Fruit fly (Drosophila melanogaster) whole organism, embryonic: ENCODE results near the gene Acp1.
A peak's percentile ranks its signal among the peaks of the same experiment; 100 is the strongest.

ENCODE experiments used
- Antp ChIP-seq: fragments of 200-800 bp; sonication (Bioruptor generic); optimal IDR thresholded peaks from 3 replicates; lab custom pipeline; 2016; ENCODE audit warnings: missing biosample characterization, missing genetic modification characterization
- B-H2 ChIP-seq: fragments of 200-800 bp; sonication (Bioruptor generic); optimal IDR thresholded peaks from 2 replicates; lab custom pipeline; 2018; ENCODE audit warnings: missing biosample characterization, mild to moderate bottlenecking, missing genetic modification characterization
- CG11695 ChIP-seq: fragments of 200-800 bp; sonication (Bioruptor generic); IDR thresholded peaks from 3 replicates; pipeline ENCODE4 v1.3.6; 2022; ENCODE audit warnings: missing biosample characterization, missing genetic modification characterization
- CG11696 ChIP-seq: fragments of 200-800 bp; sonication (Bioruptor generic); IDR thresholded peaks from 2 replicates; pipeline ENCODE4 v1.3.6; 2022; ENCODE audit warnings: missing biosample characterization, missing genetic modification characterization
- CG12299 ChIP-seq: fragments of 200-800 bp; sonication (Bioruptor generic); optimal IDR thresholded peaks from 2 replicates; lab custom pipeline; 2018; ENCODE audit warnings: missing biosample characterization, mild to moderate bottlenecking, missing genetic modification characterization
- CG13424 ChIP-seq: fragments of 200-800 bp; sonication (Bioruptor generic); optimal IDR thresholded peaks from 2 replicates; lab custom pipeline; 2019; ENCODE audit warnings: missing biosample characterization, mild to moderate bottlenecking, missing genetic modification characterization, moderate library complexity
- CG13624 ChIP-seq: fragments of 200-800 bp; sonication (Bioruptor generic); optimal IDR thresholded peaks from 2 replicates; lab custom pipeline; 2016; ENCODE audit warnings: missing biosample characterization, missing genetic modification characterization
- CG14050 ChIP-seq: fragments of 200-800 bp; sonication (Bioruptor generic); IDR thresholded peaks from 3 replicates; pipeline ENCODE4 v1.3.6; 2022; ENCODE audit warnings: missing biosample characterization, missing genetic modification characterization
- CG16863 ChIP-seq: fragments of 200-800 bp; sonication (Bioruptor generic); optimal IDR thresholded peaks from 3 replicates; lab custom pipeline; 2016; ENCODE audit warnings: missing biosample characterization, missing genetic modification characterization
- CG18599 ChIP-seq: fragments of 200-800 bp; sonication (Bioruptor generic); optimal IDR thresholded peaks from 3 replicates; lab custom pipeline; 2017; ENCODE audit warnings: missing biosample characterization, missing genetic modification characterization, mild to moderate bottlenecking, moderate library complexity, missing genetic modification reagents
- CG2199 ChIP-seq: fragments of 200-800 bp; sonication (Bioruptor generic); IDR thresholded peaks from 3 replicates; pipeline ENCODE4 v1.3.6; 2022; ENCODE audit warnings: missing biosample characterization, missing genetic modification characterization
- CG31224 ChIP-seq: fragments of 200-800 bp; sonication (Bioruptor generic); IDR thresholded peaks from 2 replicates; pipeline ENCODE4 v1.3.6; 2022; ENCODE audit warnings: missing biosample characterization, missing genetic modification characterization
- CG31441 ChIP-seq: fragments of 200-800 bp; sonication (Bioruptor generic); IDR thresholded peaks from 2 replicates; pipeline ENCODE4 v1.3.6; 2022; ENCODE audit warnings: missing biosample characterization, missing genetic modification characterization
- CG32532 ChIP-seq: fragments of 200-800 bp; sonication (Bioruptor generic); IDR thresholded peaks from 2 replicates; pipeline ENCODE4 v1.3.6; 2022; ENCODE audit warnings: missing biosample characterization, missing genetic modification characterization
- CG34376 ChIP-seq: fragments of 200-800 bp; sonication (Bioruptor generic); optimal IDR thresholded peaks from 2 replicates; lab custom pipeline; 2018; ENCODE audit warnings: missing biosample characterization, mild to moderate bottlenecking, missing genetic modification characterization
- CG42726 ChIP-seq: fragments of 200-800 bp; sonication (Bioruptor generic); IDR thresholded peaks from 2 replicates; pipeline ENCODE4 v1.3.6; 2022; ENCODE audit warnings: missing biosample characterization, missing genetic modification characterization; ENCODE audit not compliant: partially characterized antibody
- CG4707 ChIP-seq: fragments of 200-800 bp; sonication (Bioruptor generic); optimal IDR thresholded peaks from 2 replicates; lab custom pipeline; 2018; ENCODE audit warnings: missing biosample characterization, mild to moderate bottlenecking, missing genetic modification characterization, moderate library complexity
- CG4854 ChIP-seq: fragments of 200-800 bp; sonication (Bioruptor generic); optimal IDR thresholded peaks from 2 replicates; lab custom pipeline; 2016; ENCODE audit warnings: missing biosample characterization, missing genetic modification characterization, inconsistent platforms
- CG7271 ChIP-seq: fragments of 200-800 bp; sonication (Bioruptor generic); optimal IDR thresholded peaks from 2 replicates; lab custom pipeline; 2018; ENCODE audit warnings: missing biosample characterization, mild to moderate bottlenecking, missing genetic modification characterization, moderate library complexity
- CG7987 ChIP-seq: fragments of 200-800 bp; sonication (Bioruptor generic); optimal IDR thresholded peaks from 2 replicates; lab custom pipeline; 2018; ENCODE audit warnings: missing biosample characterization, mild to moderate bottlenecking, missing genetic modification characterization, moderate library complexity
- CG8478 ChIP-seq: fragments of >200 bp; optimal IDR thresholded peaks from 2 replicates; lab custom pipeline; 2018
- CG8765 ChIP-seq: fragments of 200-800 bp; sonication (Bioruptor generic); IDR thresholded peaks from 2 replicates; pipeline ENCODE4 v1.3.6; 2022; ENCODE audit warnings: missing biosample characterization, missing genetic modification characterization
- CG9727 ChIP-seq: fragments of 200-800 bp; sonication (Bioruptor generic); optimal IDR thresholded peaks from 3 replicates; lab custom pipeline; 2017; ENCODE audit warnings: missing biosample characterization, mild to moderate bottlenecking, missing genetic modification characterization
- CG9932 ChIP-seq: fragments of 200-800 bp; sonication (Bioruptor generic); IDR thresholded peaks from 2 replicates; pipeline ENCODE4 v1.3.6; 2022; ENCODE audit warnings: missing biosample characterization, missing genetic modification characterization
- D ChIP-seq, 2 experiments: fragments of 200-800 bp in 1 of 2; fragments of >200 bp in 1 of 2; sonication (Bioruptor generic) in 1 of 2; optimal IDR thresholded peaks; 2 replicates in 1 of 2; 3 replicates in 1 of 2; lab custom pipeline; 2017; ENCODE audit warnings: mild to moderate bottlenecking in 1 of 2, missing biosample characterization in 1 of 2, missing genetic modification characterization in 1 of 2, missing genetic modification reagents in 1 of 2
- Fer1 ChIP-seq: fragments of 200-800 bp; sonication (Bioruptor generic); optimal IDR thresholded peaks from 2 replicates; lab custom pipeline; 2017; ENCODE audit warnings: missing biosample characterization, mild to moderate bottlenecking, missing genetic modification characterization
- H2.0 ChIP-seq: fragments of 200-800 bp; sonication (Bioruptor generic); IDR thresholded peaks from 2 replicates; pipeline ENCODE4 v1.3.6; 2022; ENCODE audit warnings: missing biosample characterization, missing genetic modification characterization
- Kr ChIP-seq: fragments of 200-800 bp; sonication (Bioruptor generic); optimal IDR thresholded peaks from 2 replicates; lab custom pipeline; 2017; ENCODE audit warnings: missing biosample characterization, mild to moderate bottlenecking, missing genetic modification characterization
- NC2β ChIP-seq: fragments of 200-800 bp; sonication (Bioruptor generic); optimal IDR thresholded peaks from 2 replicates; lab custom pipeline; 2016; ENCODE audit warnings: missing biosample characterization, missing genetic modification characterization
- Neu2 ChIP-seq: fragments of 200-800 bp; sonication (Bioruptor generic); optimal IDR thresholded peaks from 3 replicates; lab custom pipeline; 2016; ENCODE audit warnings: missing biosample characterization, missing genetic modification characterization, borderline replicate concordance
- Nf-YA ChIP-seq: fragments of 200-800 bp; sonication (Bioruptor generic); IDR thresholded peaks from 2 replicates; pipeline ENCODE4 v1.3.6; 2022; ENCODE audit warnings: missing biosample characterization, missing genetic modification characterization
- Rfx ChIP-seq: fragments of 200-800 bp; sonication (Bioruptor generic); IDR thresholded peaks from 2 replicates; pipeline ENCODE4 v1.3.6; 2022; ENCODE audit warnings: missing biosample characterization, missing genetic modification characterization
- Sry-δ ChIP-seq: fragments of 200-800 bp; sonication (Bioruptor generic); optimal IDR thresholded peaks from 2 replicates; lab custom pipeline; 2016; ENCODE audit warnings: missing biosample characterization, missing genetic modification characterization
- Trl ChIP-seq, 3 experiments: fragments of >200 bp in 2 of 3; fragments of 200-800 bp in 1 of 3; sonication (Bioruptor generic) in 1 of 3; optimal IDR thresholded peaks; 2 replicates in 1 of 3; 3 replicates in 2 of 3; lab custom pipeline; 2016 to 2017; ENCODE audit warnings: missing biosample characterization in 1 of 3, missing genetic modification characterization in 1 of 3
- Vsx1 ChIP-seq: fragments of 200-800 bp; sonication (Bioruptor generic); optimal IDR thresholded peaks from 2 replicates; lab custom pipeline; 2017; ENCODE audit warnings: missing biosample characterization, mild to moderate bottlenecking, missing genetic modification characterization, missing genetic modification reagents
- ab ChIP-seq: fragments of 200-800 bp; sonication (Bioruptor generic); optimal IDR thresholded peaks from 2 replicates; lab custom pipeline; 2016; ENCODE audit warnings: missing biosample characterization, missing genetic modification characterization
- bbx ChIP-seq: fragments of 200-800 bp; sonication (Bioruptor generic); IDR thresholded peaks from 2 replicates; pipeline ENCODE4 v1.3.6; 2022; ENCODE audit warnings: missing biosample characterization, missing genetic modification characterization; ENCODE audit not compliant: partially characterized antibody
- br ChIP-seq: fragments of >200 bp; optimal IDR thresholded peaks from 2 replicates; lab custom pipeline; 2017
- ci ChIP-seq: fragments of 200-800 bp; sonication (Bioruptor generic); IDR thresholded peaks from 3 replicates; pipeline ENCODE4 v1.3.6; 2022; ENCODE audit warnings: missing biosample characterization, missing genetic modification characterization
- cwo ChIP-seq: fragments of 200-800 bp; sonication (Bioruptor generic); optimal IDR thresholded peaks from 3 replicates; lab custom pipeline; 2017; ENCODE audit warnings: missing biosample characterization, missing genetic modification characterization, mild to moderate bottlenecking, moderate library complexity, missing genetic modification reagents
- dpn ChIP-seq, 2 experiments: fragments of 200-800 bp; sonication (Bioruptor generic); optimal IDR thresholded peaks; 3 replicates each; lab custom pipeline; 2016; ENCODE audit warnings: missing biosample characterization in 2 of 2, missing genetic modification characterization in 2 of 2
- gem ChIP-seq: fragments of 200-800 bp; sonication (Bioruptor generic); optimal IDR thresholded peaks from 2 replicates; lab custom pipeline; 2019; ENCODE audit warnings: missing biosample characterization, mild to moderate bottlenecking, missing genetic modification characterization, moderate library complexity
- lilli ChIP-seq: fragments of 200-800 bp; sonication (Bioruptor generic); optimal IDR thresholded peaks from 3 replicates; lab custom pipeline; 2016; ENCODE audit warnings: missing biosample characterization, missing genetic modification characterization
- pan ChIP-seq, 4 experiments: fragments of >200 bp in 3 of 4; fragments of 200-800 bp in 1 of 4; sonication (Bioruptor generic) in 1 of 4; optimal IDR thresholded peaks in 3 of 4; IDR thresholded peaks in 1 of 4; 2 replicates each; pipeline versions ENCODE4 v1.3.6 to Lab custom; 2017 to 2022; ENCODE audit warnings: missing biosample characterization in 2 of 4, missing genetic modification characterization in 2 of 4, mixed read lengths in 1 of 4
- seq ChIP-seq: fragments of 200-800 bp; sonication (Bioruptor generic); IDR thresholded peaks from 2 replicates; pipeline ENCODE4 v1.3.6; 2022; ENCODE audit warnings: missing biosample characterization, missing genetic modification characterization
- sim ChIP-seq: fragments of 200-800 bp; sonication (Bioruptor generic); IDR thresholded peaks from 2 replicates; pipeline ENCODE4 v1.3.6; 2022; ENCODE audit warnings: missing biosample characterization, missing genetic modification characterization
- sisA ChIP-seq: fragments of 200-800 bp; sonication (Bioruptor generic); IDR thresholded peaks from 2 replicates; pipeline ENCODE4 v1.3.6; 2022; ENCODE audit warnings: missing biosample characterization, missing genetic modification characterization
- tio ChIP-seq: fragments of 200-800 bp; sonication (Bioruptor generic); optimal IDR thresholded peaks from 2 replicates; lab custom pipeline; 2017; ENCODE audit warnings: missing biosample characterization, missing genetic modification characterization, inconsistent platforms
- zen ChIP-seq: fragments of 200-800 bp; sonication (Bioruptor generic); optimal IDR thresholded peaks from 3 replicates; lab custom pipeline; 2018; ENCODE audit warnings: missing biosample characterization, mild to moderate bottlenecking, missing genetic modification characterization, moderate library complexity
- zfh2 ChIP-seq: fragments of 200-800 bp; sonication (Bioruptor generic); optimal IDR thresholded peaks from 2 replicates; lab custom pipeline; 2016; ENCODE audit warnings: missing biosample characterization, missing genetic modification characterization

Acp1 gene

dm6 chr2L:7756835-7757234, 15.5 kb upstream of the Acp1 start (continued):
- TF ChIP-seq seq (0 out of 2 replicates have a peak, but pooled peaks have one; percentile 16), CG11695 (GFP tag; lab: Robert Waterston, UW) (no peak; the same call in 2 of the 3 replicates), CG4707 (GFP tag; lab: Kevin White, UChicago) (no peak), D (optimal IDR thresholded peaks at IDR 0.05; lab: Kevin White, UChicago) (no peak), D (GFP tag; optimal IDR thresholded peaks at IDR 0.05; lab: Kevin White, UChicago) (no peak), Antp (GFP tag; lab: Kevin White, UChicago) (no peak), NC2β (GFP tag; lab: Kevin White, UChicago) (no peak), gem (tag; lab: Kevin White, UChicago) (peak; percentile 50), ci (GFP tag; lab: Robert Waterston, UW) (no peak), ab (GFP tag; lab: Kevin White, UChicago) (no peak), Neu2 (no peak), lilli (no peak), bbx (GFP tag; lab: Robert Waterston, UW) (no peak), dpn (GFP tag; optimal IDR thresholded peaks at IDR 0.05; lab: Kevin White, UChicago) (no peak), H2.0 (GFP tag; lab: Robert Waterston, UW) (peak; percentile 34; the same call in 1 of the 2 replicates), Rfx (0 out of 2 replicates have a peak, but pooled peaks have one; percentile 14), CG7987 (GFP tag; lab: Kevin White, UChicago) (no peak), CG4854 (GFP tag; lab: Kevin White, UChicago) (no peak), tio (peak; percentile 26), B-H2 (no peak), Trl (optimal IDR thresholded peaks at IDR 0.05; lab: Kevin White, UChicago) (no peak), Trl (GFP tag; optimal IDR thresholded peaks at IDR 0.05; lab: Kevin White, UChicago) (no peak), CG31224 (GFP tag; lab: Robert Waterston, UW) (no peak; the same call in 1 of the 2 replicates), sisA (GFP tag; lab: Robert Waterston, UW) (no peak), CG12299 (tag; lab: Kevin White, UChicago) (no peak), CG11696 (GFP tag; lab: Robert Waterston, UW) (0 out of 2 replicates have a peak, but pooled peaks have one; percentile 18), CG31441 (GFP tag; lab: Robert Waterston, UW) (no peak), CG9932 (0 out of 2 replicates have a peak, but pooled peaks have one; percentile 10), Kr (GFP tag; lab: Kevin White, UChicago) (no peak), CG18599 (GFP tag; lab: Kevin White, UChicago) (no peak), Fer1 (GFP tag; lab: Kevin White, UChicago) (no peak), cwo (GFP tag; lab: Kevin White, UChicago) (no peak), Sry-δ (GFP tag; lab: Kevin White, UChicago) (no peak), Nf-YA (GFP tag; lab: Robert Waterston, UW) (no peak), CG13624 (GFP tag; lab: Kevin White, UChicago) (no peak), Vsx1 (GFP tag; lab: Kevin White, UChicago) (no peak), zfh2 (no peak), zen (no peak), CG7271 (tag; lab: Kevin White, UChicago) (no peak), br (lab: Kevin White, UChicago) (no peak), CG34376 (GFP tag; lab: Kevin White, UChicago) (no peak), CG8478 (lab: Kevin White, UChicago) (no peak), sim (GFP tag; lab: Robert Waterston, UW) (no peak), CG42726 (GFP tag; lab: Robert Waterston, UW) (no peak), CG13424 (tag; lab: Kevin White, UChicago) (no peak), CG14050 (GFP tag; lab: Robert Waterston, UW) (peak; percentile 9; the same call in 1 of the 3 replicates), CG9727 (GFP tag; lab: Kevin White, UChicago) (no peak), CG2199 (no peak), CG16863 (GFP tag; lab: Kevin White, UChicago) (no peak), pan (optimal IDR thresholded peaks at IDR 0.05; lab: Kevin White, UChicago) (no peak), pan (GFP tag; optimal IDR thresholded peaks at IDR 0.05 in 1 of 2, IDR thresholded peaks at IDR 0.05 in 1 of 2) (peak in 1 of 2 experiments; percentile 48), CG8765 (GFP tag; lab: Robert Waterston, UW) (no peak), CG32532 (GFP tag; lab: Robert Waterston, UW) (peak; percentile 56; the same call in 1 of the 2 replicates)
